Worm (Caenorhabditis elegans) whole organism, young adult: ENCODE data around the gene F30H5.5.

Experiments used
- B0019.2 ChIP-seq: fragments of 200-800 bp; sonication (Bioruptor generic); conservative IDR thresholded peaks from 2 replicates; pipeline ENCODE4 v1.3.6; 2022; ENCODE audit warnings: missing genetic modification reagents, missing genetic modification characterization, missing compliant biosample characterization
- B0035.1 ChIP-seq: sonication (generic microtip); optimal IDR thresholded peaks from 2 replicates; lab custom pipeline; 2016; ENCODE audit warnings: missing genetic modification characterization, mild to moderate bottlenecking, missing compliant biosample characterization, missing genotype, missing genetic modification reagents
- D2030.7 ChIP-seq: fragments of 200-800 bp; sonication (Bioruptor generic); IDR thresholded peaks from 2 replicates; pipeline ENCODE4 v1.3.6; 2022; ENCODE audit warnings: missing genetic modification reagents, missing genetic modification characterization, missing compliant biosample characterization
- F10E7.11 ChIP-seq: sonication (generic microtip); optimal IDR thresholded peaks from 2 replicates; lab custom pipeline; 2017; ENCODE audit warnings: mild to moderate bottlenecking, missing genetic modification characterization, moderate library complexity, missing compliant biosample characterization
- F37B4.10 ChIP-seq: fragments of 200-800 bp; sonication (Bioruptor generic); IDR thresholded peaks from 2 replicates; pipeline ENCODE4 v1.3.6; 2022; ENCODE audit warnings: missing genetic modification characterization, missing compliant biosample characterization
- F55B11.4 ChIP-seq: sonication (generic microtip); optimal IDR thresholded peaks from 2 replicates; lab custom pipeline; 2016; ENCODE audit warnings: missing compliant biosample characterization, missing genetic modification characterization, borderline replicate concordance; ENCODE audit not compliant: insufficient read depth
- F57A8.1 ChIP-seq: fragments of 200-800 bp; sonication (Bioruptor generic); optimal IDR thresholded peaks from 2 replicates; lab custom pipeline; 2018; ENCODE audit warnings: mild to moderate bottlenecking, missing genetic modification characterization, moderate library complexity, missing compliant biosample characterization
- Y53F4B.3 ChIP-seq: fragments of 200-800 bp; sonication (Bioruptor generic); IDR thresholded peaks from 2 replicates; pipeline ENCODE4 v1.3.6; 2022; ENCODE audit warnings: missing genetic modification reagents, missing genetic modification characterization, missing compliant biosample characterization
- Y67H2A.10 ChIP-seq: fragments of 200-800 bp; sonication (Bioruptor generic); conservative IDR thresholded peaks from 2 replicates; pipeline ENCODE4 v1.3.6; 2022; ENCODE audit warnings: missing genetic modification reagents, missing genetic modification characterization, missing compliant biosample characterization
- Y95B8A.8 ChIP-seq: fragments of 200-800 bp; sonication (Bioruptor generic); IDR thresholded peaks from 2 replicates; pipeline ENCODE4 v1.3.6; 2022; ENCODE audit warnings: missing genetic modification reagents, missing genetic modification characterization, missing compliant biosample characterization
- athp-1 ChIP-seq: sonication (generic microtip); optimal IDR thresholded peaks from 2 replicates; lab custom pipeline; 2017; ENCODE audit warnings: mild to moderate bottlenecking, missing genetic modification characterization, missing compliant biosample characterization
- bed-1 ChIP-seq: fragments of 200-800 bp; sonication (Bioruptor generic); IDR thresholded peaks from 2 replicates; pipeline ENCODE4 v1.3.6; 2022; ENCODE audit warnings: missing genetic modification reagents, missing genetic modification characterization, missing compliant biosample characterization
- bed-2 ChIP-seq: fragments of 200-800 bp; sonication (Bioruptor generic); IDR thresholded peaks from 2 replicates; pipeline ENCODE4 v1.3.6; 2022; ENCODE audit warnings: missing genetic modification reagents, missing genetic modification characterization, missing compliant biosample characterization
- ceh-79 ChIP-seq: sonication (generic microtip); optimal IDR thresholded peaks from 2 replicates; lab custom pipeline; 2017; ENCODE audit warnings: mild to moderate bottlenecking, missing genetic modification characterization, missing compliant biosample characterization
- ceh-91 ChIP-seq: fragments of 200-800 bp; sonication (Bioruptor generic); IDR thresholded peaks from 2 replicates; pipeline ENCODE4 v1.3.6; 2022; ENCODE audit warnings: missing genetic modification reagents, missing genetic modification characterization, missing compliant biosample characterization
- die-1 ChIP-seq: sonication (generic microtip); optimal IDR thresholded peaks from 2 replicates; lab custom pipeline; 2016; ENCODE audit warnings: missing genotype, mild to moderate bottlenecking, missing genetic modification characterization, missing compliant biosample characterization
- dox-1 ChIP-seq: fragments of 200-800 bp; sonication (Bioruptor generic); IDR thresholded peaks from 2 replicates; pipeline ENCODE4 v1.3.6; 2022; ENCODE audit warnings: missing genetic modification reagents, missing genetic modification characterization, missing compliant biosample characterization
- dpff-1 ChIP-seq: sonication (generic microtip); optimal IDR thresholded peaks from 2 replicates; lab custom pipeline; 2017; ENCODE audit warnings: mild to moderate bottlenecking, missing genetic modification characterization, missing compliant biosample characterization
- dpl-1 ChIP-seq: fragments of 150-350 bp; optimal IDR thresholded peaks from 2 replicates; lab custom pipeline; 2014; ENCODE audit warnings: missing biosample characterization, missing genetic modification reagents, missing genetic modification characterization
- efl-1 ChIP-seq: fragments of 150-350 bp; optimal IDR thresholded peaks from 2 replicates; lab custom pipeline; 2014; ENCODE audit warnings: missing biosample characterization, missing genetic modification reagents, missing genetic modification characterization
- egl-44 ChIP-seq: fragments of 200-800 bp; sonication (Bioruptor generic); IDR thresholded peaks from 2 replicates; pipeline ENCODE4 v1.3.6; 2022; ENCODE audit warnings: missing genetic modification reagents, missing genetic modification characterization, missing compliant biosample characterization
- ekl-4 ChIP-seq: fragments of 200-800 bp; sonication (Bioruptor generic); IDR thresholded peaks from 2 replicates; pipeline ENCODE4 v1.3.6; 2022; ENCODE audit warnings: missing genetic modification reagents, missing genetic modification characterization, missing compliant biosample characterization
- ets-4 ChIP-seq: fragments of 200-800 bp; sonication (Bioruptor generic); optimal IDR thresholded peaks from 2 replicates; lab custom pipeline; 2018; ENCODE audit warnings: mild to moderate bottlenecking, missing genetic modification characterization, missing compliant biosample characterization
- him-1 ChIP-seq: sonication (generic microtip); optimal IDR thresholded peaks from 2 replicates; lab custom pipeline; 2016; ENCODE audit warnings: missing genotype, missing genetic modification reagents, missing genetic modification characterization, missing compliant biosample characterization
- hmg-1.2 ChIP-seq: fragments of 200-800 bp; sonication (Bioruptor generic); IDR thresholded peaks from 2 replicates; pipeline ENCODE4 v1.3.6; 2022; ENCODE audit warnings: missing genetic modification reagents, missing genetic modification characterization, missing compliant biosample characterization
- lin-26 ChIP-seq: fragments of 200-800 bp; sonication (Bioruptor generic); IDR thresholded peaks from 2 replicates; pipeline ENCODE4 v1.3.6; 2022; ENCODE audit warnings: missing genetic modification reagents, missing genetic modification characterization, missing compliant biosample characterization
- lin-35 ChIP-seq, 3 experiments: fragments of 150-350 bp in 2 of 3; sonication (generic microtip) in 1 of 3; optimal IDR thresholded peaks; 2 replicates each; lab custom pipeline; 2014 to 2018; ENCODE audit warnings: missing biosample characterization in 3 of 3, missing genetic modification characterization in 3 of 3, missing genetic modification reagents in 3 of 3
- lin-54 ChIP-seq: fragments of 200-800 bp; sonication (Bioruptor generic); optimal IDR thresholded peaks from 2 replicates; lab custom pipeline; 2018; ENCODE audit warnings: mild to moderate bottlenecking, missing genetic modification characterization, missing compliant biosample characterization
- lsl-1 ChIP-seq: fragments of 200-800 bp; sonication (Bioruptor generic); optimal IDR thresholded peaks from 2 replicates; lab custom pipeline; 2018; ENCODE audit warnings: mild to moderate bottlenecking, missing genetic modification characterization, moderate library complexity, missing compliant biosample characterization
- lsy-27 ChIP-seq: sonication (generic microtip); optimal IDR thresholded peaks from 2 replicates; lab custom pipeline; 2017; ENCODE audit warnings: missing genetic modification characterization, mild to moderate bottlenecking, missing compliant biosample characterization, antibody characterized with exemption, missing genotype, borderline replicate concordance; ENCODE audit not compliant: insufficient read depth
- madf-10 ChIP-seq: sonication (generic microtip); optimal IDR thresholded peaks from 2 replicates; lab custom pipeline; 2016; ENCODE audit warnings: mild to moderate bottlenecking, missing genetic modification characterization, missing compliant biosample characterization
- madf-6 ChIP-seq: fragments of 200-800 bp; sonication (Bioruptor generic); IDR thresholded peaks from 2 replicates; pipeline ENCODE4 v1.3.6; 2022; ENCODE audit warnings: missing genetic modification reagents, missing genetic modification characterization, missing compliant biosample characterization
- mcd-1 ChIP-seq: fragments of 200-800 bp; sonication (Bioruptor generic); IDR thresholded peaks from 2 replicates; pipeline ENCODE4 v1.3.6; 2022; ENCODE audit warnings: missing genetic modification reagents, missing genetic modification characterization, missing compliant biosample characterization
- mxl-1 ChIP-seq: sonication (generic microtip); optimal IDR thresholded peaks from 2 replicates; lab custom pipeline; 2016; ENCODE audit warnings: missing genetic modification characterization, missing compliant biosample characterization
- nfya-2 ChIP-seq: fragments of 200-800 bp; sonication (Bioruptor generic); IDR thresholded peaks from 2 replicates; pipeline ENCODE4 v1.3.6; 2022; ENCODE audit warnings: missing genetic modification reagents, missing genetic modification characterization, missing compliant biosample characterization
- rpc-1 ChIP-seq, 2 experiments: fragments of 150-350 bp in 1 of 2; sonication (generic microtip) in 1 of 2; optimal IDR thresholded peaks; 2 replicates each; lab custom pipeline; 2014 to 2018; ENCODE audit warnings: missing biosample characterization in 1 of 2, missing genetic modification characterization in 1 of 2, missing genetic modification reagents in 1 of 2, missing genotype in 1 of 2
- snpc-1.3 ChIP-seq: sonication (generic microtip); optimal IDR thresholded peaks from 2 replicates; lab custom pipeline; 2017; ENCODE audit warnings: missing genetic modification characterization, mild to moderate bottlenecking, missing compliant biosample characterization, antibody characterized with exemption, moderate library complexity, missing genotype, missing genetic modification reagents; ENCODE audit not compliant: insufficient read depth
- somi-1 ChIP-seq: fragments of 200-800 bp; sonication (Bioruptor generic); optimal IDR thresholded peaks from 2 replicates; lab custom pipeline; 2018; ENCODE audit warnings: mild to moderate bottlenecking, missing genetic modification characterization, missing compliant biosample characterization
- sptf-2 ChIP-seq: fragments of 200-800 bp; sonication (Bioruptor generic); optimal IDR thresholded peaks from 2 replicates; lab custom pipeline; 2018; ENCODE audit warnings: mild to moderate bottlenecking, missing genetic modification characterization, missing compliant biosample characterization
- tlf-1 ChIP-seq: fragments of 200-800 bp; sonication (Bioruptor generic); optimal IDR thresholded peaks from 2 replicates; lab custom pipeline; 2018; ENCODE audit warnings: mild to moderate bottlenecking, missing genetic modification characterization, missing compliant biosample characterization
- unc-130 ChIP-seq: sonication (generic microtip); optimal IDR thresholded peaks from 2 replicates; lab custom pipeline; 2016; ENCODE audit warnings: missing genetic modification reagents, missing genetic modification characterization, missing compliant biosample characterization
- ztf-22 ChIP-seq: fragments of 200-800 bp; sonication (Bioruptor generic); optimal IDR thresholded peaks from 2 replicates; lab custom pipeline; 2018; ENCODE audit warnings: mild to moderate bottlenecking, missing genetic modification characterization, moderate library complexity, missing compliant biosample characterization
- ztf-28 ChIP-seq: fragments of 200-800 bp; sonication (Bioruptor generic); IDR thresholded peaks from 2 replicates; pipeline ENCODE4 v1.3.6; 2022; ENCODE audit warnings: missing genetic modification reagents, missing genetic modification characterization, missing compliant biosample characterization

F30H5.5 gene

ce11 chrIII:491090-491597 is 2.6 kb downstream of the F30H5.5 start, which contains the start of gene unc-45:
TSS of gene unc-45 (plus strand) at chrIII:491547.
- TF ChIP-seq lin-35 (GFP tag; optimal IDR thresholded peaks at IDR 0.05; lab: Kevin White, UChicago) (peak in 1 of 3 experiments; percentile 69), Y67H2A.10 (GFP tag; lab: Robert Waterston, UW) (no peak), efl-1 (GFP tag; lab: Kevin White, UChicago) (peak; percentile 82), F57A8.1 (GFP tag; lab: Kevin White, UChicago) (no peak), Y95B8A.8 (GFP tag; lab: Robert Waterston, UW) (no peak), lsl-1 (GFP tag; lab: Kevin White, UChicago) (peak; percentile 29), snpc-1.3 (no peak), rpc-1 (optimal IDR thresholded peaks at IDR 0.05; lab: Kevin White, UChicago) (no peak), rpc-1 (tag; optimal IDR thresholded peaks at IDR 0.05; lab: Kevin White, UChicago) (no peak), F55B11.4 (tag; lab: Kevin White, UChicago) (no peak), ekl-4 (GFP tag; lab: Robert Waterston, UW) (no peak), ztf-28 (GFP tag; lab: Robert Waterston, UW) (no peak), ztf-22 (GFP tag; lab: Kevin White, UChicago) (no peak), lin-54 (GFP tag; lab: Kevin White, UChicago) (peak; percentile 71), lsy-27 (tag; lab: Kevin White, UChicago) (no peak), dpl-1 (GFP tag; lab: Kevin White, UChicago) (peak; percentile 67), somi-1 (GFP tag; lab: Kevin White, UChicago) (no peak), madf-6 (peak; percentile 47; the same call in 1 of the 2 replicates), D2030.7 (GFP tag; lab: Robert Waterston, UW) (peak; percentile 15; the same call in 1 of the 2 replicates), mcd-1 (GFP tag; lab: Robert Waterston, UW) (peak; percentile 89), hmg-1.2 (GFP tag; lab: Robert Waterston, UW) (peak; percentile 92)

- peak; percentile 93 for TF ChIP-seq lin-26
- TF ChIP-seq die-1 = peak; percentile 94
- peak; percentile 90 for TF ChIP-seq mxl-1
- TF ChIP-seq D2030.7 (GFP tag; lab: Robert Waterston, UW) = peak; percentile 87
- 0 out of 2 replicates have a peak, but pooled peaks have one; percentile 39 for TF ChIP-seq ceh-91
- TF ChIP-seq dpff-1 (tag; lab: Kevin White, UChicago) = peak; percentile 29
- TF ChIP-seq dox-1 (GFP tag; lab: Robert Waterston, UW) = peak; percentile 92; the same call in 1 of the 2 replicates
- TF ChIP-seq bed-1 (GFP tag; lab: Robert Waterston, UW) = 0 out of 2 replicates have a peak, but pooled peaks have one; percentile 71
- peak; percentile 85 for TF ChIP-seq madf-10 (tag; lab: Kevin White, UChicago)
- TF ChIP-seq athp-1 (tag; lab: Kevin White, UChicago) = peak; percentile 78
- peak; percentile 78 for TF ChIP-seq ets-4
- peak; percentile 89 for TF ChIP-seq egl-44 (GFP tag; lab: Robert Waterston, UW)
- TF ChIP-seq F37B4.10 = 0 out of 2 replicates have a peak, but pooled peaks have one; percentile 87
- peak; percentile 54 for TF ChIP-seq F10E7.11 (tag; lab: Kevin White, UChicago)
- TF ChIP-seq F55B11.4 (tag; lab: Kevin White, UChicago) = no peak
- TF ChIP-seq nfya-2 (GFP tag; lab: Robert Waterston, UW) = no peak
- peak; percentile 45 for TF ChIP-seq tlf-1
- peak in 1 of 3 experiments; percentile 80 for TF ChIP-seq lin-35 (GFP tag; optimal IDR thresholded peaks at IDR 0.05; lab: Kevin White, UChicago)
- TF ChIP-seq hmg-1.2 (GFP tag; lab: Robert Waterston, UW) = peak; percentile 68
- TF ChIP-seq rpc-1 (optimal IDR thresholded peaks at IDR 0.05; lab: Kevin White, UChicago) = peak; percentile 98
- peak; percentile 96 for TF ChIP-seq rpc-1 (tag; optimal IDR thresholded peaks at IDR 0.05; lab: Kevin White, UChicago)
- no peak for TF ChIP-seq bed-2 (GFP tag; lab: Robert Waterston, UW)
- peak; percentile 33 for TF ChIP-seq dpl-1 (GFP tag; lab: Kevin White, UChicago)
- TF ChIP-seq snpc-1.3 = peak; percentile 74
- TF ChIP-seq Y53F4B.3 (GFP tag; lab: Robert Waterston, UW) = 0 out of 2 replicates have a peak, but pooled peaks have one; percentile 8
- TF ChIP-seq unc-130 = peak; percentile 89
- TF ChIP-seq him-1 = peak; percentile 94
- peak; percentile 85 for TF ChIP-seq somi-1 (GFP tag; lab: Kevin White, UChicago)
- peak; percentile 63 for TF ChIP-seq sptf-2 (GFP tag; lab: Kevin White, UChicago)
- TF ChIP-seq B0019.2 (GFP tag; lab: Robert Waterston, UW) = peak; percentile 30; the same call in 1 of the 2 replicates
- peak; percentile 86 for TF ChIP-seq B0035.1 (tag; lab: Kevin White, UChicago)
- peak; percentile 92 for TF ChIP-seq ceh-79 (tag; lab: Kevin White, UChicago)
These were observed 14.0 kb downstream of the F30H5.5 start for ce11 chrIII:502583-502982.
